Worm (Caenorhabditis elegans) whole organism, L4 larva: Measurements from ENCODE around the gene inso-1.

ENCODE experiments used
- F49E8.2 ChIP-seq: sonication (generic microtip); optimal IDR thresholded peaks from 2 replicates; lab custom pipeline; 2016; ENCODE audit warnings: missing compliant biosample characterization, mild to moderate bottlenecking, missing genetic modification characterization, borderline replicate concordance
- T20F7.1 ChIP-seq: fragments of 200-800 bp; sonication (Bioruptor generic); optimal IDR thresholded peaks from 2 replicates; lab custom pipeline; 2018; ENCODE audit warnings: mild to moderate bottlenecking, missing genetic modification characterization, missing compliant biosample characterization
- Y105C5A.15 ChIP-seq: fragments of 200-800 bp; sonication (Bioruptor generic); IDR thresholded peaks from 2 replicates; pipeline ENCODE4 v1.3.6; 2022; ENCODE audit warnings: missing genetic modification characterization, missing compliant biosample characterization
- ZK546.5 ChIP-seq, 2 experiments: sonication (generic microtip); optimal IDR thresholded peaks; 2 replicates each; lab custom pipeline; 2017; ENCODE audit warnings: missing biosample characterization in 2 of 2, missing genetic modification characterization in 2 of 2
- aha-1 ChIP-seq: fragments of 150-350 bp; peaks from one replicate; lab custom pipeline; 2014; ENCODE audit warnings: missing biosample characterization, missing genetic modification characterization
- ama-1 ChIP-seq: fragments of 150-350 bp; optimal IDR thresholded peaks from 2 replicates; lab custom pipeline; 2014; ENCODE audit warnings: inconsistent platforms, mixed read lengths
- attf-4 ChIP-seq: sonication (generic microtip); optimal IDR thresholded peaks from 3 replicates; lab custom pipeline; 2017; ENCODE audit warnings: missing biosample characterization, missing genetic modification characterization
- ceh-20 ChIP-seq: fragments of 200-800 bp; sonication (Bioruptor generic); IDR thresholded peaks from 2 replicates; pipeline ENCODE4 v1.3.6; 2022; ENCODE audit warnings: missing genetic modification reagents, missing genetic modification characterization, missing compliant biosample characterization
- ceh-28 ChIP-seq: fragments of 150-350 bp; optimal IDR thresholded peaks from 2 replicates; lab custom pipeline; 2014; ENCODE audit warnings: missing biosample characterization, missing genetic modification reagents, missing genetic modification characterization
- ceh-44 ChIP-seq: fragments of 200-800 bp; sonication (Bioruptor generic); IDR thresholded peaks from 2 replicates; pipeline ENCODE4 v1.3.6; 2022; ENCODE audit warnings: missing genetic modification reagents, missing genetic modification characterization, missing compliant biosample characterization
- ceh-62 ChIP-seq: sonication (generic microtip); optimal IDR thresholded peaks from 2 replicates; lab custom pipeline; 2017; ENCODE audit warnings: missing biosample characterization, missing genetic modification characterization
- ces-1 ChIP-seq: fragments of 150-350 bp; sonication (generic microtip); optimal IDR thresholded peaks from 4 replicates; lab custom pipeline; 2014; ENCODE audit warnings: missing biosample characterization, missing genetic modification reagents, missing genetic modification characterization
- ctbp-1 ChIP-seq: fragments of 200-800 bp; sonication (Bioruptor generic); IDR thresholded peaks from 2 replicates; pipeline ENCODE4 v1.3.6; 2022; ENCODE audit warnings: missing genetic modification reagents, missing genetic modification characterization, missing compliant biosample characterization
- daf-16 ChIP-seq, 3 experiments: sonication (generic microtip); optimal IDR thresholded peaks; 2 replicates each; lab custom pipeline; 2016 to 2017; ENCODE audit warnings: missing genetic modification characterization in 3 of 3, missing genetic modification reagents in 3 of 3, mild to moderate bottlenecking in 2 of 3, missing compliant biosample characterization in 2 of 3, missing biosample characterization in 1 of 3, moderate library complexity in 1 of 3
- dmd-6 ChIP-seq: fragments of 200-800 bp; sonication (Bioruptor generic); IDR thresholded peaks from 2 replicates; pipeline ENCODE4 v1.3.6; 2022; ENCODE audit warnings: missing genetic modification reagents, missing genetic modification characterization, missing compliant biosample characterization
- dmd-9 ChIP-seq: fragments of 200-800 bp; sonication (Bioruptor generic); IDR thresholded peaks from 2 replicates; pipeline ENCODE4 v1.3.6; 2022; ENCODE audit warnings: missing genetic modification reagents, missing genetic modification characterization, missing compliant biosample characterization
- dve-1 ChIP-seq: sonication (generic microtip); optimal IDR thresholded peaks from 2 replicates; lab custom pipeline; 2017; ENCODE audit warnings: antibody characterized with exemption, mild to moderate bottlenecking, missing genetic modification characterization, missing compliant biosample characterization; ENCODE audit not compliant: insufficient read depth
- egl-27 ChIP-seq: sonication (generic microtip); optimal IDR thresholded peaks from 3 replicates; lab custom pipeline; 2017; ENCODE audit warnings: missing biosample characterization, missing genetic modification reagents, missing genetic modification characterization
- fkh-10 ChIP-seq: fragments of 150-350 bp; optimal IDR thresholded peaks from 2 replicates; lab custom pipeline; 2014; ENCODE audit warnings: missing biosample characterization, missing genetic modification reagents, missing genetic modification characterization
- fos-1 ChIP-seq: fragments of 150-350 bp; optimal IDR thresholded peaks from 2 replicates; lab custom pipeline; 2014; ENCODE audit warnings: missing biosample characterization, missing genetic modification characterization
- hlh-11 ChIP-seq: fragments of 200-800 bp; sonication (Bioruptor generic); optimal IDR thresholded peaks from 2 replicates; lab custom pipeline; 2018; ENCODE audit warnings: mild to moderate bottlenecking, missing genetic modification characterization, missing compliant biosample characterization
- lim-7 ChIP-seq: fragments of 200-800 bp; sonication (Bioruptor generic); IDR thresholded peaks from 2 replicates; pipeline ENCODE4 v1.3.6; 2022; ENCODE audit warnings: missing genetic modification characterization, missing compliant biosample characterization
- mdl-1 ChIP-seq, 2 experiments: fragments of 150-350 bp in 1 of 2; sonication (generic microtip) in 1 of 2; optimal IDR thresholded peaks; 2 replicates each; lab custom pipeline; 2014 to 2017; ENCODE audit warnings: missing biosample characterization in 2 of 2, missing genetic modification characterization in 2 of 2
- mdt-29 ChIP-seq: fragments of 200-800 bp; sonication (Bioruptor generic); IDR thresholded peaks from 2 replicates; pipeline ENCODE4 v1.3.6; 2022; ENCODE audit warnings: missing genetic modification reagents, missing genetic modification characterization, missing compliant biosample characterization
- mes-2 ChIP-seq: sonication (generic microtip); optimal IDR thresholded peaks from 2 replicates; lab custom pipeline; 2016; ENCODE audit warnings: missing genotype, mild to moderate bottlenecking, missing genetic modification characterization, missing compliant biosample characterization; ENCODE audit not compliant: poor library complexity, severe bottlenecking
- nhr-102 ChIP-seq: sonication (generic microtip); optimal IDR thresholded peaks from 2 replicates; lab custom pipeline; 2016; ENCODE audit warnings: mild to moderate bottlenecking, missing genetic modification characterization, moderate library complexity, missing compliant biosample characterization
- nhr-11 ChIP-seq: fragments of 150-350 bp; optimal IDR thresholded peaks from 2 replicates; lab custom pipeline; 2014; ENCODE audit warnings: missing biosample characterization, missing genetic modification characterization
- nhr-25 ChIP-seq: sonication (generic microtip); optimal IDR thresholded peaks from 2 replicates; lab custom pipeline; 2017; ENCODE audit warnings: missing genetic modification characterization, mild to moderate bottlenecking, missing compliant biosample characterization, antibody characterized with exemption, moderate library complexity, borderline replicate concordance; ENCODE audit not compliant: insufficient read depth
- nhr-28 ChIP-seq: fragments of 150-350 bp; optimal IDR thresholded peaks from 2 replicates; lab custom pipeline; 2014; ENCODE audit warnings: missing biosample characterization, missing genetic modification characterization
- nhr-48 ChIP-seq: sonication (generic microtip); optimal IDR thresholded peaks from 2 replicates; lab custom pipeline; 2016; ENCODE audit warnings: mild to moderate bottlenecking, missing genetic modification characterization, missing compliant biosample characterization
- nhr-77 ChIP-seq: fragments of 150-350 bp; optimal IDR thresholded peaks from 2 replicates; lab custom pipeline; 2014; ENCODE audit warnings: missing biosample characterization, missing genetic modification characterization
- pha-4 ChIP-seq, 2 experiments: fragments of 150-350 bp in 1 of 2; fragments of 200-800 bp in 1 of 2; sonication (Bioruptor generic) in 1 of 2; IDR thresholded peaks in 1 of 2; optimal IDR thresholded peaks in 1 of 2; 2 replicates each; pipeline versions ENCODE4 v1.3.6 to Lab custom; 2014 to 2022; ENCODE audit warnings: missing genetic modification characterization in 2 of 2, missing genetic modification reagents in 2 of 2, missing biosample characterization in 1 of 2, missing compliant biosample characterization in 1 of 2
- php-3 ChIP-seq: fragments of 200-800 bp; sonication (Bioruptor generic); IDR thresholded peaks from 2 replicates; pipeline ENCODE4 v1.3.6; 2022; ENCODE audit warnings: missing genetic modification reagents, missing genetic modification characterization, missing compliant biosample characterization
- pqm-1 ChIP-seq: sonication (generic microtip); optimal IDR thresholded peaks from 2 replicates; lab custom pipeline; 2017; ENCODE audit warnings: missing biosample characterization, missing genetic modification characterization
- rbr-2 ChIP-seq: sonication (generic microtip); optimal IDR thresholded peaks from 2 replicates; lab custom pipeline; 2016; ENCODE audit warnings: missing genotype, missing genetic modification characterization, missing compliant biosample characterization
- saeg-2 ChIP-seq: fragments of 200-800 bp; sonication (Bioruptor generic); IDR thresholded peaks from 2 replicates; pipeline ENCODE4 v1.3.6; 2022; ENCODE audit warnings: missing genetic modification reagents, missing genetic modification characterization, missing compliant biosample characterization
- spr-1 ChIP-seq: sonication (generic microtip); optimal IDR thresholded peaks from 2 replicates; lab custom pipeline; 2016; ENCODE audit warnings: mild to moderate bottlenecking, missing genetic modification characterization, missing compliant biosample characterization
- zfp-2 ChIP-seq: sonication (generic microtip); optimal IDR thresholded peaks from 2 replicates; lab custom pipeline; 2016; ENCODE audit warnings: mild to moderate bottlenecking, missing genetic modification characterization, missing compliant biosample characterization
- zip-11 ChIP-seq: fragments of 200-800 bp; sonication (Bioruptor generic); IDR thresholded peaks from 2 replicates; pipeline ENCODE4 v1.3.6; 2022; ENCODE audit warnings: missing genetic modification characterization, missing compliant biosample characterization

The inso-1 gene

DNA sequence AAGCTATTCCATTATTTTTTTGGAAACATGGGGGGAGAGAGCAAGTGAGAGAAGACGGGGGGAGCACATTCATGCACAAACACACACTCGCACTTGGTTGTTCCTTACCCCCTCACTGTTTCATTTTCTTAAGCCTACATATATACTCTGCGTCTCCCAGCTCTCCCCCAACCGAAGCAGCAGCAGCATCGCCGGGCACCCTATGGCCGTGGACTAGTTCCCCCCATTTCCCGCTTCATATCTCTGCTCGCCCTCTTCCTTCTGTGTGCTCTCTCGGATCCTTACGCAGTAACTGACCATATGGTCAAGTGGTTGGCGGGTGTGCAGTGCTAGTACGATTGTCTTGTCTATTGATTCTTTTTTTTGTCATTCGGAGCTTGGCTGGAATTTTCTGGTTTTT lies 2.3 kb downstream of the inso-1 start (continued):
- TF ChIP-seq ceh-44 (GFP tag; lab: Robert Waterston, UW) (peak; percentile 45; the same call in 1 of the 2 replicates), mes-2 (tag; lab: Kevin White, UChicago) (peak; percentile 91), lim-7 (GFP tag; lab: Robert Waterston, UW) (0 out of 2 replicates have a peak, but pooled peaks have one; percentile 39), nhr-77 (tag; lab: Kevin White, UChicago) (peak; percentile 45), nhr-48 (peak; percentile 51), pqm-1 (tag; lab: Kevin White, UChicago) (peak; percentile 66)

ce11 chrX:1309446-1309845 lies 9.5 kb downstream of the inso-1 start:
- peak; percentile 78 for TF ChIP-seq aha-1 (tag; lab: Kevin White, UChicago)
- no peak for TF ChIP-seq ctbp-1
- TF ChIP-seq hlh-11 (tag; lab: Kevin White, UChicago) = peak; percentile 32
- TF ChIP-seq nhr-28 (tag; lab: Kevin White, UChicago) = peak; percentile 17

ce11 chrX:1311084-1311483 lies 11.1 kb downstream of the inso-1 start, which contains the start of gene H42K12.3:
Gene H42K12.3, plus strand, starts transcription at chrX:1311391.
- TF ChIP-seq zip-11 (GFP tag; lab: Robert Waterston, UW) = no peak
- TF ChIP-seq hlh-11 (tag; lab: Kevin White, UChicago) = peak; percentile 12

ce11 chrX:1311577-1311976 lies 11.6 kb downstream of the inso-1 start:
- TF ChIP-seq mdl-1 (tag; optimal IDR thresholded peaks at IDR 0.05; lab: Kevin White, UChicago) = no peak
- no peak for TF ChIP-seq nhr-11 (tag; lab: Kevin White, UChicago)
- TF ChIP-seq fos-1 (tag; lab: Kevin White, UChicago) = no peak
- TF ChIP-seq zfp-2 (tag; lab: Kevin White, UChicago) = no peak
- no peak for TF ChIP-seq ces-1 (GFP tag; lab: Kevin White, UChicago)
- TF ChIP-seq dmd-9 (GFP tag; lab: Robert Waterston, UW) = no peak
- no peak for TF ChIP-seq mdt-29 (GFP tag; lab: Robert Waterston, UW)
- peak; percentile 1 for TF ChIP-seq pqm-1 (tag; lab: Kevin White, UChicago)
- TF ChIP-seq spr-1 (tag; lab: Kevin White, UChicago) = no peak
- no peak for TF ChIP-seq ceh-20 (GFP tag; lab: Robert Waterston, UW)
- TF ChIP-seq nhr-25 (tag; lab: Kevin White, UChicago) = no peak
- no peak for TF ChIP-seq ceh-28
- no peak for TF ChIP-seq ama-1 (lab: Kevin White, UChicago)
- no peak for TF ChIP-seq ctbp-1
- no peak for TF ChIP-seq ZK546.5 (tag; optimal IDR thresholded peaks at IDR 0.05; lab: Kevin White, UChicago)
- no peak for TF ChIP-seq ceh-62 (tag; lab: Kevin White, UChicago)
- TF ChIP-seq pha-4 (GFP tag; IDR thresholded peaks at IDR 0.05; lab: Robert Waterston, UW) = no peak
- TF ChIP-seq pha-4 (tag; optimal IDR thresholded peaks at IDR 0.05; lab: Kevin White, UChicago) = no peak
- TF ChIP-seq Y105C5A.15 = no peak
- TF ChIP-seq egl-27 (tag; lab: Kevin White, UChicago) = no peak
- peak; percentile 42 for TF ChIP-seq nhr-28 (tag; lab: Kevin White, UChicago)
- no peak for TF ChIP-seq hlh-11 (tag; lab: Kevin White, UChicago)
- peak; percentile 86 for TF ChIP-seq aha-1 (tag; lab: Kevin White, UChicago)
- no peak for TF ChIP-seq dve-1 (tag; lab: Kevin White, UChicago)
- TF ChIP-seq ceh-44 (GFP tag; lab: Robert Waterston, UW) = no peak
- no peak for TF ChIP-seq nhr-102 (tag; lab: Kevin White, UChicago)
- TF ChIP-seq F49E8.2 (tag; lab: Kevin White, UChicago) = no peak
- no peak for TF ChIP-seq daf-16 (GFP tag; optimal IDR thresholded peaks at IDR 0.05; lab: Kevin White, UChicago)
- TF ChIP-seq daf-16 (tag; optimal IDR thresholded peaks at IDR 0.05; lab: Kevin White, UChicago) = peak; percentile 54
- no peak for TF ChIP-seq fkh-10 (GFP tag; lab: Kevin White, UChicago)
- no peak for TF ChIP-seq rbr-2 (tag; lab: Kevin White, UChicago)
- TF ChIP-seq attf-4 (tag; lab: Kevin White, UChicago) = no peak
- TF ChIP-seq dmd-6 = no peak
- no peak for TF ChIP-seq T20F7.1 (GFP tag; lab: Kevin White, UChicago)
- TF ChIP-seq php-3 (GFP tag; lab: Robert Waterston, UW) = no peak
- TF ChIP-seq saeg-2 (GFP tag; lab: Robert Waterston, UW) = no peak
